Worm (Caenorhabditis elegans) whole organism, L4/young adult: Measurements from ENCODE around the gene T22C8.1.

ENCODE experiments used
- W03F9.2 ChIP-seq: fragments of 150-350 bp; optimal IDR thresholded peaks from 2 replicates; lab custom pipeline; 2014; ENCODE audit warnings: missing biosample characterization, missing genetic modification characterization
- dao-5 ChIP-seq: sonication (generic microtip); optimal IDR thresholded peaks from 2 replicates; lab custom pipeline; 2016; ENCODE audit warnings: missing genotype, missing genetic modification characterization, moderate library complexity, missing compliant biosample characterization
- him-1 ChIP-seq: sonication (generic microtip); optimal IDR thresholded peaks from 2 replicates; lab custom pipeline; 2016; ENCODE audit warnings: missing genotype, missing genetic modification reagents, missing genetic modification characterization, missing compliant biosample characterization

The T22C8.1 gene

ce11 chrII:8610585-8610984 lies 2.0 kb upstream of the T22C8.1 start:
- TF ChIP-seq him-1: no peak
- TF ChIP-seq dao-5: no peak

ce11 chrII:8611330-8611729 lies 1.2 kb upstream of the T22C8.1 start:
- TF ChIP-seq him-1 (no peak), dao-5 (no peak), W03F9.2 (tag; lab: Kevin White, UChicago) (no peak)

ce11 chrII:8616155-8616554 lies 3.6 kb downstream of the T22C8.1 start:
- no peak for TF ChIP-seq W03F9.2 (tag; lab: Kevin White, UChicago)
- TF ChIP-seq him-1: no peak
- TF ChIP-seq dao-5: no peak

ce11 chrII:8617516-8617915 lies 4.9 kb downstream of the T22C8.1 start, which contains the start of gene chhy-1:
Gene chhy-1 (minus strand): TSS chrII:8617616.
- TF ChIP-seq him-1 (no peak), W03F9.2 (tag; lab: Kevin White, UChicago) (no peak), dao-5 (no peak)

ce11 chrII:8621883-8622282 lies 9.3 kb downstream of the T22C8.1 start, which contains the start of gene T22C8.3:
Gene T22C8.3 (minus strand): TSS chrII:8621983.
- no peak for TF ChIP-seq dao-5
- TF ChIP-seq him-1: no peak
- TF ChIP-seq W03F9.2 (tag; lab: Kevin White, UChicago): no peak

ce11 chrII:8623396-8623795 lies 10.8 kb downstream of the T22C8.1 start, which contains the start of gene T22C8.4:
Gene T22C8.4 (minus strand): TSS chrII:8623496.
- TF ChIP-seq him-1: no peak
- TF ChIP-seq dao-5: no peak
- no peak for TF ChIP-seq W03F9.2 (tag; lab: Kevin White, UChicago)

ce11 chrII:8625163-8625562 lies 12.6 kb downstream of the T22C8.1 start, which contains the start of gene sptf-2:
Gene sptf-2 (plus strand): TSS chrII:8625459.
- no peak for TF ChIP-seq dao-5
- no peak for TF ChIP-seq W03F9.2 (tag; lab: Kevin White, UChicago)
- TF ChIP-seq him-1: no peak

ce11 chrII:8626598-8626997 lies 14.0 kb downstream of the T22C8.1 start:
- TF ChIP-seq W03F9.2 (tag; lab: Kevin White, UChicago) (no peak), him-1 (no peak), dao-5 (no peak)

ce11 chrII:8627907-8628306 lies 15.3 kb downstream of the T22C8.1 start:
- TF ChIP-seq dao-5: no peak
- TF ChIP-seq W03F9.2 (tag; lab: Kevin White, UChicago): no peak
- TF ChIP-seq him-1: no peak

ce11 chrII:8630088-8630487 lies 17.5 kb downstream of the T22C8.1 start, which contains the start of gene T22C8.6:
Gene T22C8.6 (minus strand): TSS chrII:8630281.
- TF ChIP-seq dao-5 (no peak), him-1 (no peak), W03F9.2 (tag; lab: Kevin White, UChicago) (no peak)

- no peak for TF ChIP-seq dao-5
- no peak for TF ChIP-seq him-1
- no peak for TF ChIP-seq W03F9.2 (tag; lab: Kevin White, UChicago)
Observed at ce11 chrII:8631766-8632165, 19.2 kb downstream of the T22C8.1 start.

ce11 chrII:8634386-8634785 lies 21.8 kb downstream of the T22C8.1 start, which contains the start of gene cutl-12:
Gene cutl-12 (minus strand): TSS chrII:8634486.
- TF ChIP-seq him-1 (no peak), dao-5 (no peak), W03F9.2 (tag; lab: Kevin White, UChicago) (no peak)

- no peak for TF ChIP-seq W03F9.2 (tag; lab: Kevin White, UChicago)
- no peak for TF ChIP-seq him-1
- TF ChIP-seq dao-5: no peak
Observed at ce11 chrII:8637615-8638014, 25.0 kb downstream of the T22C8.1 start, which contains the start of gene vab-9. Gene vab-9 (minus strand): TSS chrII:8637715.

- TF ChIP-seq W03F9.2 (tag; lab: Kevin White, UChicago): no peak
- no peak for TF ChIP-seq him-1
- TF ChIP-seq dao-5: no peak
Observed at ce11 chrII:8639553-8639952, 27.0 kb downstream of the T22C8.1 start.

ce11 chrII:8640503-8640902 lies 27.9 kb downstream of the T22C8.1 start:
- TF ChIP-seq W03F9.2 (tag; lab: Kevin White, UChicago) (no peak), him-1 (no peak)

ce11 chrII:8641131-8641530 lies 28.6 kb downstream of the T22C8.1 start, which contains the start of gene D2085.7:
Gene D2085.7 (plus strand): TSS chrII:8641381.
- TF ChIP-seq dao-5: no peak
- no peak for TF ChIP-seq W03F9.2 (tag; lab: Kevin White, UChicago)
- no peak for TF ChIP-seq him-1
